Worm (Caenorhabditis elegans) whole organism, young adult: ENCODE measurements around the gene W03F8.4.
"Not testable (repeated sequence)": the region's sequence is repeated elsewhere in the genome, so short reads cannot be mapped to it uniquely, and the experiment has no call there.

ENCODE experiments used
- B0261.1 ChIP-seq: sonication (generic microtip); optimal IDR thresholded peaks from 2 replicates; lab custom pipeline; 2016; ENCODE audit warnings: mild to moderate bottlenecking, missing genetic modification characterization, moderate library complexity, missing compliant biosample characterization
- D2030.7 ChIP-seq: fragments of 200-800 bp; sonication (Bioruptor generic); IDR thresholded peaks from 2 replicates; pipeline ENCODE4 v1.3.6; 2022; ENCODE audit warnings: missing genetic modification reagents, missing genetic modification characterization, missing compliant biosample characterization
- F10E7.11 ChIP-seq: sonication (generic microtip); optimal IDR thresholded peaks from 2 replicates; lab custom pipeline; 2017; ENCODE audit warnings: mild to moderate bottlenecking, missing genetic modification characterization, moderate library complexity, missing compliant biosample characterization
- F33H1.4 ChIP-seq: fragments of 200-800 bp; sonication (Bioruptor generic); IDR thresholded peaks from 2 replicates; pipeline ENCODE4 v1.3.6; 2022; ENCODE audit warnings: missing genetic modification reagents, missing genetic modification characterization, missing compliant biosample characterization
- F39B2.1 ChIP-seq: fragments of 200-800 bp; sonication (Bioruptor generic); IDR thresholded peaks from 2 replicates; pipeline ENCODE4 v1.3.6; 2022; ENCODE audit warnings: missing genetic modification reagents, missing genetic modification characterization, missing compliant biosample characterization
- F55B11.4 ChIP-seq: sonication (generic microtip); optimal IDR thresholded peaks from 2 replicates; lab custom pipeline; 2016; ENCODE audit warnings: missing compliant biosample characterization, missing genetic modification characterization, borderline replicate concordance; ENCODE audit not compliant: insufficient read depth
- Y53G8AR.9 ChIP-seq: fragments of 200-800 bp; sonication (Bioruptor generic); conservative IDR thresholded peaks from 2 replicates; pipeline ENCODE4 v1.3.6; 2022; ENCODE audit warnings: missing genetic modification reagents, missing genetic modification characterization, missing compliant biosample characterization
- Y67H2A.10 ChIP-seq: fragments of 200-800 bp; sonication (Bioruptor generic); conservative IDR thresholded peaks from 2 replicates; pipeline ENCODE4 v1.3.6; 2022; ENCODE audit warnings: missing genetic modification reagents, missing genetic modification characterization, missing compliant biosample characterization
- Y79H2A.3 ChIP-seq: fragments of 200-800 bp; sonication (Bioruptor generic); conservative IDR thresholded peaks from 2 replicates; pipeline ENCODE4 v1.3.6; 2022; ENCODE audit warnings: missing genetic modification reagents, missing genetic modification characterization, missing compliant biosample characterization
- Y95B8A.8 ChIP-seq: fragments of 200-800 bp; sonication (Bioruptor generic); IDR thresholded peaks from 2 replicates; pipeline ENCODE4 v1.3.6; 2022; ENCODE audit warnings: missing genetic modification reagents, missing genetic modification characterization, missing compliant biosample characterization
- ama-1 ChIP-seq, 3 experiments: fragments of 150-350 bp in 1 of 3; sonication (generic microtip) in 2 of 3; optimal IDR thresholded peaks; 2 replicates each; lab custom pipeline; 2014 to 2018; ENCODE audit warnings: missing biosample characterization in 2 of 3, missing genetic modification characterization in 2 of 3, missing genetic modification reagents in 2 of 3
- aptf-3 ChIP-seq: fragments of 200-800 bp; sonication (Bioruptor generic); IDR thresholded peaks from 2 replicates; pipeline ENCODE4 v1.3.6; 2022; ENCODE audit warnings: missing genetic modification characterization, missing compliant biosample characterization
- attf-6 ChIP-seq: fragments of 200-800 bp; sonication (Bioruptor generic); IDR thresholded peaks from 2 replicates; pipeline ENCODE4 v1.3.6; 2022; ENCODE audit warnings: missing genetic modification reagents, missing genetic modification characterization, missing compliant biosample characterization
- cebp-2 ChIP-seq: fragments of 200-800 bp; sonication (Bioruptor generic); IDR thresholded peaks from 2 replicates; pipeline ENCODE4 v1.3.6; 2022; ENCODE audit warnings: missing genetic modification characterization, missing compliant biosample characterization
- ceh-91 ChIP-seq: fragments of 200-800 bp; sonication (Bioruptor generic); IDR thresholded peaks from 2 replicates; pipeline ENCODE4 v1.3.6; 2022; ENCODE audit warnings: missing genetic modification reagents, missing genetic modification characterization, missing compliant biosample characterization
- chd-7 ChIP-seq: sonication (generic microtip); optimal IDR thresholded peaks from 2 replicates; lab custom pipeline; 2016; ENCODE audit warnings: mild to moderate bottlenecking, missing genetic modification characterization, moderate library complexity, missing compliant biosample characterization
- dox-1 ChIP-seq: fragments of 200-800 bp; sonication (Bioruptor generic); IDR thresholded peaks from 2 replicates; pipeline ENCODE4 v1.3.6; 2022; ENCODE audit warnings: missing genetic modification reagents, missing genetic modification characterization, missing compliant biosample characterization
- egl-44 ChIP-seq: fragments of 200-800 bp; sonication (Bioruptor generic); IDR thresholded peaks from 2 replicates; pipeline ENCODE4 v1.3.6; 2022; ENCODE audit warnings: missing genetic modification reagents, missing genetic modification characterization, missing compliant biosample characterization
- lin-26 ChIP-seq: fragments of 200-800 bp; sonication (Bioruptor generic); IDR thresholded peaks from 2 replicates; pipeline ENCODE4 v1.3.6; 2022; ENCODE audit warnings: missing genetic modification reagents, missing genetic modification characterization, missing compliant biosample characterization
- lin-54 ChIP-seq: fragments of 200-800 bp; sonication (Bioruptor generic); optimal IDR thresholded peaks from 2 replicates; lab custom pipeline; 2018; ENCODE audit warnings: mild to moderate bottlenecking, missing genetic modification characterization, missing compliant biosample characterization
- lsl-1 ChIP-seq: fragments of 200-800 bp; sonication (Bioruptor generic); optimal IDR thresholded peaks from 2 replicates; lab custom pipeline; 2018; ENCODE audit warnings: mild to moderate bottlenecking, missing genetic modification characterization, moderate library complexity, missing compliant biosample characterization
- lsy-27 ChIP-seq: sonication (generic microtip); optimal IDR thresholded peaks from 2 replicates; lab custom pipeline; 2017; ENCODE audit warnings: missing genetic modification characterization, mild to moderate bottlenecking, missing compliant biosample characterization, antibody characterized with exemption, missing genotype, borderline replicate concordance; ENCODE audit not compliant: insufficient read depth
- mcd-1 ChIP-seq: fragments of 200-800 bp; sonication (Bioruptor generic); IDR thresholded peaks from 2 replicates; pipeline ENCODE4 v1.3.6; 2022; ENCODE audit warnings: missing genetic modification reagents, missing genetic modification characterization, missing compliant biosample characterization
- mxl-1 ChIP-seq: sonication (generic microtip); optimal IDR thresholded peaks from 2 replicates; lab custom pipeline; 2016; ENCODE audit warnings: missing genetic modification characterization, missing compliant biosample characterization
- nfya-2 ChIP-seq: fragments of 200-800 bp; sonication (Bioruptor generic); IDR thresholded peaks from 2 replicates; pipeline ENCODE4 v1.3.6; 2022; ENCODE audit warnings: missing genetic modification reagents, missing genetic modification characterization, missing compliant biosample characterization
- rcor-1 ChIP-seq: fragments of 200-800 bp; sonication (Bioruptor generic); IDR thresholded peaks from 2 replicates; pipeline ENCODE4 v1.3.6; 2022; ENCODE audit warnings: missing genetic modification reagents, missing genetic modification characterization, missing compliant biosample characterization
- repo-1 ChIP-seq: sonication (generic microtip); optimal IDR thresholded peaks from 2 replicates; lab custom pipeline; 2017; ENCODE audit warnings: mild to moderate bottlenecking, missing genetic modification characterization, missing compliant biosample characterization
- snpc-4 ChIP-seq, 5 experiments: fragments of 150-350 bp in 1 of 5; sonication (generic microtip) in 4 of 5; optimal IDR thresholded peaks; 2 replicates each; lab custom pipeline; 2014 to 2018; ENCODE audit warnings: missing genetic modification characterization in 5 of 5, missing biosample characterization in 3 of 5, antibody characterized with exemption in 2 of 5, mild to moderate bottlenecking in 2 of 5, missing compliant biosample characterization in 2 of 5, missing genotype in 2 of 5, moderate library complexity in 2 of 5, missing genetic modification reagents in 1 of 5
- xnd-1 ChIP-seq: sonication (generic microtip); optimal IDR thresholded peaks from 2 replicates; lab custom pipeline; 2016; ENCODE audit warnings: missing genotype, missing genetic modification reagents, missing genetic modification characterization, missing compliant biosample characterization
- ztf-22 ChIP-seq: fragments of 200-800 bp; sonication (Bioruptor generic); optimal IDR thresholded peaks from 2 replicates; lab custom pipeline; 2018; ENCODE audit warnings: mild to moderate bottlenecking, missing genetic modification characterization, moderate library complexity, missing compliant biosample characterization
- ztf-3 ChIP-seq: fragments of 200-800 bp; sonication (Bioruptor generic); optimal IDR thresholded peaks from 2 replicates; lab custom pipeline; 2018; ENCODE audit warnings: mild to moderate bottlenecking, missing genetic modification characterization, missing compliant biosample characterization

The W03F8.4 gene

ce11 chrIV:5157226-5157625, 26.7 kb upstream of the W03F8.4 start, which contains the start of gene C24D10.49:
TSS of gene C24D10.49 (minus strand) at chrIV:5157326.
- TF ChIP-seq F33H1.4 (GFP tag; lab: Robert Waterston, UW) (no peak), chd-7 (tag; lab: Kevin White, UChicago) (no peak), ama-1 (optimal IDR thresholded peaks at IDR 0.05; lab: Kevin White, UChicago) (no peak), ama-1 (GFP tag; optimal IDR thresholded peaks at IDR 0.05; lab: Kevin White, UChicago) (no peak), repo-1 (tag; lab: Kevin White, UChicago) (no peak), ceh-91 (GFP tag; lab: Robert Waterston, UW) (no peak), F39B2.1 (no peak)
- TF ChIP-seq, all 124 proteins: peak for 0

ce11 chrIV:5160171-5160570, 23.8 kb upstream of the W03F8.4 start, which contains the start of the genes C24D10.6 and C24D10.4:
TSS of gene C24D10.6 (minus strand) at chrIV:5160248.
TSS of gene C24D10.4 (plus strand) at chrIV:5160522.
- no peak for TF ChIP-seq lsy-27
- TF ChIP-seq mcd-1 = peak; percentile 87
- peak; percentile 40 for TF ChIP-seq snpc-4 (GFP tag; optimal IDR thresholded peaks at IDR 0.05; lab: Kevin White, UChicago)
- peak in 3 of 4 experiments; percentile 21 to 84 (median 70) for TF ChIP-seq snpc-4 (tag; optimal IDR thresholded peaks at IDR 0.05; lab: Kevin White, UChicago)
- TF ChIP-seq attf-6 = no peak
- no peak for TF ChIP-seq Y67H2A.10
- TF ChIP-seq Y95B8A.8 (GFP tag; lab: Robert Waterston, UW) = no peak
- TF ChIP-seq lin-26 (GFP tag; lab: Robert Waterston, UW) = no peak

- not testable (repeated sequence) for TF ChIP-seq F10E7.11 (tag; lab: Kevin White, UChicago); lsy-27; rcor-1
Measured at ce11 chrIV:5162941-5163340, 21.0 kb upstream of the W03F8.4 start, which contains the start of the genes nspd-3 and C24D10.2. TSS of gene nspd-3 (minus strand) at chrIV:5163041. TSS of gene C24D10.2 (plus strand) at chrIV:5163339.

ce11 chrIV:5165626-5166025, 18.3 kb upstream of the W03F8.4 start, which contains the start of gene nspd-6:
TSS of gene nspd-6 (minus strand) at chrIV:5165726.
- TF ChIP-seq Y53G8AR.9 (GFP tag; lab: Robert Waterston, UW); lin-54 (GFP tag; lab: Kevin White, UChicago); ztf-3 (GFP tag; lab: Kevin White, UChicago): not testable (repeated sequence)

- TF ChIP-seq nfya-2 (GFP tag; lab: Robert Waterston, UW) (no peak), lsl-1 (GFP tag; lab: Kevin White, UChicago) (no peak), Y79H2A.3 (no peak), cebp-2 (no peak), egl-44 (GFP tag; lab: Robert Waterston, UW) (no peak), dox-1 (no peak), ztf-22 (GFP tag; lab: Kevin White, UChicago) (no peak), mxl-1 (tag; lab: Kevin White, UChicago) (no peak), B0261.1 (tag; lab: Kevin White, UChicago) (no peak), xnd-1 (no peak), F55B11.4 (tag; lab: Kevin White, UChicago) (no peak), D2030.7 (GFP tag; lab: Robert Waterston, UW) (no peak), aptf-3 (GFP tag; lab: Robert Waterston, UW) (no peak)
Measured at ce11 chrIV:5166030-5166429, 17.9 kb upstream of the W03F8.4 start, which contains the start of gene ptp-5.1. TSS of gene ptp-5.1 (plus strand) at chrIV:5166330.
